Fruit fly (Drosophila melanogaster): ENCODE measurements around the gene CG1971.
A peak's percentile ranks its signal among the peaks of the same experiment; 100 is the strongest.

The CG1971 gene

dm6 chr3R:31776583-31777362 is 28.5 kb upstream of the CG1971 start, which contains the start of the genes CG2126 and faf:
TSS of gene CG2126 (minus strand) at chr3R:31776652.
TSS of gene faf (plus strand) at chr3R:31777020.
- TF ChIP-seq br (GFP tag; optimal IDR thresholded peaks at IDR 0.05) (no peak), OdsH (GFP tag; optimal IDR thresholded peaks at IDR 0.05) (peak; percentile 58), Abd-B (GFP tag; optimal IDR thresholded peaks at IDR 0.05) (no peak), Mio (GFP tag; optimal IDR thresholded peaks at IDR 0.05) (no peak), pan (optimal IDR thresholded peaks at IDR 0.05) (no peak), Sp1 (GFP tag; optimal IDR thresholded peaks at IDR 0.05) (peak; percentile 78), CG9705 (GFP tag; optimal IDR thresholded peaks at IDR 0.05) (peak; percentile 69), tai (GFP tag; optimal IDR thresholded peaks at IDR 0.05) (no peak), fru (GFP tag; optimal IDR thresholded peaks at IDR 0.05) (peak; percentile 66), ey (GFP tag; optimal IDR thresholded peaks at IDR 0.05) (peak; percentile 57), woc (GFP tag; optimal IDR thresholded peaks at IDR 0.05) (no peak), Hr78 (GFP tag; optimal IDR thresholded peaks at IDR 0.05) (no peak), Rel (GFP tag; optimal IDR thresholded peaks at IDR 0.05) (no peak), Rel (tag; optimal IDR thresholded peaks at IDR 0.05) (peak; percentile 33), CG32264 (GFP tag; optimal IDR thresholded peaks at IDR 0.05) (no peak), jim (GFP tag; optimal IDR thresholded peaks at IDR 0.05) (no peak), CrebA (GFP tag; optimal IDR thresholded peaks at IDR 0.05; ENCODE audit: borderline replicate concordance) (no peak), dl (GFP tag; optimal IDR thresholded peaks at IDR 0.05; ENCODE audit: insufficient read depth in 1 of 2, partially characterized antibody in 2 of 2) (no peak), Hr83 (GFP tag; optimal IDR thresholded peaks at IDR 0.05; ENCODE audit: poor library complexity, severe bottlenecking) (peak; percentile 73), Jra (GFP tag; optimal IDR thresholded peaks at IDR 0.05) (no peak), brk (GFP tag; optimal IDR thresholded peaks at IDR 0.05) (no peak), N (GFP tag; optimal IDR thresholded peaks at IDR 0.05) (no peak), psq (GFP tag; optimal IDR thresholded peaks at IDR 0.05) (peak; percentile 73), HLH106 (tag; optimal IDR thresholded peaks at IDR 0.05) (peak; percentile 83), Dif (GFP tag; optimal IDR thresholded peaks at IDR 0.05; ENCODE audit: partially characterized antibody) (no peak), Myc (optimal IDR thresholded peaks at IDR 0.05) (no peak), dmrt93B (GFP tag; optimal IDR thresholded peaks at IDR 0.05) (no peak), GATAd (GFP tag; optimal IDR thresholded peaks at IDR 0.05) (peak; percentile 34), Vsx2 (GFP tag; optimal IDR thresholded peaks at IDR 0.05; ENCODE audit: partially characterized antibody) (no peak), foxo (GFP tag; optimal IDR thresholded peaks at IDR 0.05) (peak in 1 of 2 experiments; percentile 81), rgr (GFP tag; optimal IDR thresholded peaks at IDR 0.05) (peak; percentile 60), lola (GFP tag; optimal IDR thresholded peaks at IDR 0.05) (no peak), Hnf4 (GFP tag; optimal IDR thresholded peaks at IDR 0.05) (no peak), Dfd (GFP tag; optimal IDR thresholded peaks at IDR 0.05) (no peak), usp (GFP tag; optimal IDR thresholded peaks at IDR 0.05) (no peak), dsf (GFP tag; optimal IDR thresholded peaks at IDR 0.05; ENCODE audit: borderline replicate concordance) (no peak), sage (GFP tag; optimal IDR thresholded peaks at IDR 0.05) (peak; percentile 44), sv (GFP tag; optimal IDR thresholded peaks at IDR 0.05) (peak; percentile 50), h (GFP tag; optimal IDR thresholded peaks at IDR 0.05) (peak; percentile 67)

DNA sequence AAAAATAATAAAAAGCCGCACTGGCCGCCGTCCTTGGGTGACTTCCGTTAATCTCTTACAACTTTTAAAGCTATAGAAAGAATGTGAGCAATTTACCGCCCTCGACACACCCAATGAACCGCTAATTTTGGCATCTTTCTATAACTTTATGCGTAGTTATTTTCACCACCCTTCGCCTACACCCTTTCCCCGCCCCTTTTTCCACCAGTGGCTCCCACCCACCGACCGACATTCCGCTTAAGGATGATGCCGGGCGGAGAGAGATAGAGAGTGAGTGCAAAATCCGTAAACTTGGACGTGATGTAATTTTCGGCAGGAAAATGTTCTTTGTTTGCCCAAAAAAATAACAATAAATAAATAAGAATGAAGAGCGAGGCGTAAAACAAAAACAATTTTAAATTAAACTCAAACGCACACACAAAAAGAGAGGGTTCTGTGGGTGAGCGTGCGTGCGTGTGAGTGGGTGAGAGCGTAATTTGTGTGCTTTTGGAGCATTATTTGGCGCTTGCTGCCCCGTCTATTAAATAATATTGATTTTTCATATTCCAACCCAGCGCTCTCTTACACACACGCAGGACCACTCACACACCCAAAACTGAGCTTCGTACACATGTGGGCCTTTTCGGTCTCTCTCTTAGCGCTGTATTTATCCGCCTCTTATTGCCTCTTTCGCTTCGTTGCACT is 27.6 kb upstream of the CG1971 start:
- peak; percentile 17 for TF ChIP-seq psq (GFP tag; optimal IDR thresholded peaks at IDR 0.05)
- TF ChIP-seq Sp1 (GFP tag; optimal IDR thresholded peaks at IDR 0.05) = no peak
- no peak for TF ChIP-seq usp (GFP tag; optimal IDR thresholded peaks at IDR 0.05)
- TF ChIP-seq OdsH (GFP tag; optimal IDR thresholded peaks at IDR 0.05) = peak; percentile 9
- peak; percentile 66 for TF ChIP-seq Dif (GFP tag; optimal IDR thresholded peaks at IDR 0.05; ENCODE audit: partially characterized antibody)
- no peak for TF ChIP-seq Myc (optimal IDR thresholded peaks at IDR 0.05)
- TF ChIP-seq Rel (GFP tag; optimal IDR thresholded peaks at IDR 0.05) = peak; percentile 20
- no peak for TF ChIP-seq Rel (tag; optimal IDR thresholded peaks at IDR 0.05)
